Fruit fly (Drosophila melanogaster): ENCODE measurements around the gene CG34307.

DNA sequence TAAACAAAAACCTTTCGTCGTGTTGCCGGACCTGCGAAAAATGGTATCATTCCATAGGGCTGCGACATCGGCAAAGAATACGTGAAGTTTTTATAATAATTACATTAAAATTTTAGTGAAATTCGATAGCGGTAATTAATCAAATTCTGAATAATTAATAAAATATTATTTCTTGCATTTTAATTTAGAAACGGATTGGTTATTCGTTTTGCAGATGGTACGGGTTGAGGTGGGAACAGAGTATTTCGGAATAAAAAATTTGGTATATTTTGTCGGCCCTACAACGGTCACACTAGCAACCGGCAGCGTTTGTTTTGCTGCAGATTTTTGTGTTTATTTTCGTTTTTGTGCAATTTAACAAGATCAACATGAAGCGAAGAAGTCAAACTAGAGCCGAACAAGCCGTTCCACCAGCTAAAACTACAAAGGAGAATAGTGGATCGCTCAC lies 14.9 kb upstream of the CG34307 start, which contains the start of the genes CG6962 and CG31368:
- no peak for TF ChIP-seq kay (GFP tag; ENCODE audit: borderline replicate concordance)
- peak; percentile 65 for TF ChIP-seq CG11617 (GFP tag; optimal IDR thresholded peaks at IDR 0.05)
- peak; percentile 82 for TF ChIP-seq toe (GFP tag; optimal IDR thresholded peaks at IDR 0.05)
- TF ChIP-seq CG14711 (tag; optimal IDR thresholded peaks at IDR 0.05) = peak; percentile 77
- peak; percentile 79 for TF ChIP-seq CG7101 (tag; optimal IDR thresholded peaks at IDR 0.05)
- peak; percentile 62 for TF ChIP-seq Crg-1 (GFP tag; optimal IDR thresholded peaks at IDR 0.05)
- TF ChIP-seq ovo (GFP tag; optimal IDR thresholded peaks at IDR 0.05) = peak; percentile 43
- no peak for TF ChIP-seq cnc (optimal IDR thresholded peaks at IDR 0.05)
- peak; percentile 63 for TF ChIP-seq Mnt (GFP tag; optimal IDR thresholded peaks at IDR 0.05)
